Fruit fly (Drosophila melanogaster): ENCODE data around the gene Yp2.

The Yp2 gene

DNA sequence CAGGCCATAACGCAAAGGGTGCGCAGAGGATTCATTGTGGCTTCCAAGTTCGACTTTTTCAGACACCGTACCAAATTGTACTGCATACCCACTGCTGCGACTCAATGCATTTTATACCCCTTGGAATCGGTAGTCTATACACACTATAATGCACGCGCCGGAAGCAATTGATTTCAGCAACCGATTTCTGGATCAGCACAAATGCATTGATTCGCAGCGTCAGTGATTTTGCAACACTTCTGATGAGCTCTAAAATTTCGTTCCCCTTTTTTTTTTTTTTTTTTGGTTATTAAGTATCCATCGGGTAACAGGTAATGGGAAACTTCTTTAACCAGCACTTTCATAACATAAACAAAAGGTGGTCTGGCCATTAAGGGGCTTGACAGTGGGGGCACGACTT, at the start of gene Yp2:
TSS of gene Yp2 (minus strand) at position 88 of the 400 bp plus-strand sequence.
- TF ChIP-seq h (optimal IDR thresholded peaks at IDR 0.05) (no peak), insv (optimal IDR thresholded peaks at IDR 0.05) (no peak), Myc (optimal IDR thresholded peaks at IDR 0.05) (no peak), psq (optimal IDR thresholded peaks at IDR 0.05) (no peak), Sin3A (optimal IDR thresholded peaks at IDR 0.05) (no peak), ttk (optimal IDR thresholded peaks at IDR 0.05) (no peak)

DNA sequence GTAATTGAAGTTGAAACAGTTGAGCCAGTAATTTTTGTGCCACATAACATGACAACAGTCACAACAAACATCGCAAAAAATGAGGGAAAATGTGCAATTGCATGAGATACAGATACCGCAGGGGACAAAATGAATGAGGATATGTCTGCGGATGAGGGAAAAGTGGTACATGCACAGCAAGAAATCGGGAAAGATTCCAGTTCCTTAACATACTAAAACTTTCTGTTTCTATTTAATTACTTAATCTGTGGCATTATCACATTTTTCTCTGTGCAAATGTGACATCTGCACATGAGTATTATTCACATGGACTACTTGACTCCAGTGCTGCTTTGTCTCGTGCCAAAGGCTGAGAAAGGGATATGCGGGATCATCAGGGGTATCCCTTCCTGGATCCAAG, 40.4 kb upstream of the Yp2 start:
- TF ChIP-seq Myc (optimal IDR thresholded peaks at IDR 0.05) (no peak), insv (optimal IDR thresholded peaks at IDR 0.05) (no peak), ttk (optimal IDR thresholded peaks at IDR 0.05) (no peak), Sin3A (optimal IDR thresholded peaks at IDR 0.05) (no peak), psq (optimal IDR thresholded peaks at IDR 0.05) (no peak), h (optimal IDR thresholded peaks at IDR 0.05) (no peak)

DNA sequence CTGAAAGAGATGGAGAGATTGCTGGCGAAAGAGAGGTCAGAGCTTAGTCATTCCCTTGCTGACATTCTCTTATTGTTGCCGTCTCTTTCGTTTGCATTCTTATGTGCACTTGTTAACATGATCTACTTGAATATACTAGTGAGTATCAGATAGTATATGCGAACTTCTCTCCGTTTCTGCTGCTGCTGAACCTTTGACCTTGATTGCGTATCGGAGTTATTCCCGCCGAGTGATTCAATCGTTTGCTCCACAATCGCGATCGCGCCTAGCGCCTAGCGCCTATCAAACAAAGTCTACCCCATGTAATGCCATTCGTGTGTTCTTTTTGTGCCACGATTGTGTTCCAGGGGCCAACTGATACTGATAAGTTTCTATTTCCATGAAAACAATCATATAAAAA, 36.8 kb upstream of the Yp2 start:
- TF ChIP-seq Sin3A (optimal IDR thresholded peaks at IDR 0.05) (no peak), Myc (optimal IDR thresholded peaks at IDR 0.05) (no peak), insv (optimal IDR thresholded peaks at IDR 0.05) (no peak), ttk (optimal IDR thresholded peaks at IDR 0.05) (no peak), h (optimal IDR thresholded peaks at IDR 0.05) (no peak), psq (optimal IDR thresholded peaks at IDR 0.05) (no peak)

- TF ChIP-seq ttk (optimal IDR thresholded peaks at IDR 0.05) (no peak), Sin3A (optimal IDR thresholded peaks at IDR 0.05) (no peak), insv (optimal IDR thresholded peaks at IDR 0.05) (no peak), h (optimal IDR thresholded peaks at IDR 0.05) (no peak), psq (optimal IDR thresholded peaks at IDR 0.05) (no peak), Myc (optimal IDR thresholded peaks at IDR 0.05) (no peak)
Observed at dm6 chrX:10088023-10088913, 35.8 kb upstream of the Yp2 start.

DNA sequence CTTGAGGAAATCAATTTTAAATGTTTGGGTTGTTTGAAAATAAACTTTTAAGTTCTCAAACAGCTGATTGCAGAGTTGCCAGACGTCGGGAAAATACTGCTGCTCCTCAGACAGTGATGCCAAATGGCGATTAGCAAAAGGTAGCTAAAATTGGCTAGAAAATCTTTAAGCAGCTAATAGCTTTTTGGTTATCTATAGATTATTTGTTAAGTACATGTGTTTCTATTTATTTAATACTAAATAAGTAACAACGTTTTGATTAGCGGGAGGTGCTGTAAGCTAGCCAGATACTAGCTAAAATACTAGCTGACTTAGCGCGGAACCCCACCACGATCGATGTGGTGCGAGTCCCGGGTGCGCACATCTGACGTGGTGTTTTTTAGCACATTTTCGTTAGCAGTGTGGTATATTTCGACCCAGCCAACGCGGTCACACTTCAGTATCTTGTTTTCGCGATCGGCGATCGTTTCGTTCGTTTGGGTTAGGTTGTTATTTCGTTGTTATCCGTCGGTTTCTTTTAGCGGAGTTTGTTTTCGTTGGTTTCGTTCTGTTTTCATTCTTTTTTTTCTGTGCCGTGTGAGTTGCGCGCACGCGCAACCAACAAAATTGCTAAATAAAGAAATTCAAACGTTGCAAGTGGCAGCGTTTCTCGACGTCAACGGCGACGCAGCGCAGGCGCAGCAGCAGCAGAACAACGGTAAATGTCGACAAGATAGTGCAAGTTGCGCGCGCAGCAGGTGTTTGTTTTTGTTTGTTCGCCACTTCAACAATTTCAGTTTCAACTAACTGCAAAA, 33.9 kb upstream of the Yp2 start, which contains the start of the genes Naxe and RhoU:
TSS of gene Naxe (minus strand) at position 77 of the 794 bp plus-strand sequence.
TSS of gene RhoU (plus strand) at position 433 of the 794 bp plus-strand sequence.
- no peak for TF ChIP-seq Myc (optimal IDR thresholded peaks at IDR 0.05)

DNA sequence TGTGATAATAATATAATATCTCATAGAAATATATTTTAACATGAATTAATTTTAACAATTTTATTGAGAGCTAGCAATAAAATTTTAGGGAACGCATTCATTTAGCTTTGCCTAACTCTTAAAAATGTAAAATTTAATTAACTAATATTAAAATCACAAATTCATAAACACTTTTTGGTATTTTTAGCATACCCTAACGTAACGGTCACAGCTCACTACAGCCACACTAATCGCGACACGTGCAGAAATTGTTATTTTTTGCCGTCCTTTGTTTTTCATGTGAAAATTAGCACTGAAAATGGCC, 30.5 kb upstream of the Yp2 start, which contains the start of gene CG2972:
TSS of gene CG2972 (plus strand) at position 205 of the 304 bp plus-strand sequence.
- TF ChIP-seq psq (optimal IDR thresholded peaks at IDR 0.05): no peak

DNA sequence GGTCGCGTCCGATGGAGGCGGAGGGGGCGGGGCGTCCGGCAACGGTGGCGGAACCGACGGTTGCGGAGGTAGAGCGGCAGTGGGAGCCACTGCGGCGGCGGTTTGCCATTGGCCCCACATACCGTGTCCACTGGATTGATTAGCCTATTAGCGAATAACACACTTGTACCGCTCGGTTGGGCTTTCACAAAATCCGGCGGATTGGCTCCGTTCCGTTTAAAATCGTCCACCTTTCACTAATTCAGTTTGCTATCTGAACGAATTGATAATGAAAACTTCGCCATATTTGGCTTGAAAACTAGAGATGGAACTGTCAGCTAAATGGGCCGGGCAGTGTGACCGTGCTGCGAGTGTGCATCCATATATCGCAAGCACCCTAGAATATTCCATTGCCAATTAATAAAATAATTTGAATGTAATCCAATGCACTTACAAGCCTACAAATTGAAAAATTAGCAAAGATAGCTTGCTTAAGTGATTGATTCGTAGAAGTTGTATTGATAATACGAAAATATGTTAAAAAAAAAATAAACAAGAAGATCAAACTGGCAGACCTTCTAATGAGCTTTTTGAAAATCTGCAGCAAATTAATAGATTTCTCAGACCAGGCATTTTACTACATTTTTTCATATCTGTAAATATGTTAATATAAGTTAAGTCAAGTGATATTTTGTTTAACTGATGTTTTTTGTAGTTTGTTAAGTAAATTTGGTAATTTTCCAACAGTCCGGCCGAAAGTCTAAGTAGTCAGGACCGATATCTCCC, 29.9 kb upstream of the Yp2 start, which contains the start of gene ZAP3:
TSS of gene ZAP3 (minus strand) at position 308 of the 765 bp plus-strand sequence.
- no peak for TF ChIP-seq ttk (optimal IDR thresholded peaks at IDR 0.05)
- TF ChIP-seq psq (optimal IDR thresholded peaks at IDR 0.05): no peak
- no peak for TF ChIP-seq h (optimal IDR thresholded peaks at IDR 0.05)

DNA sequence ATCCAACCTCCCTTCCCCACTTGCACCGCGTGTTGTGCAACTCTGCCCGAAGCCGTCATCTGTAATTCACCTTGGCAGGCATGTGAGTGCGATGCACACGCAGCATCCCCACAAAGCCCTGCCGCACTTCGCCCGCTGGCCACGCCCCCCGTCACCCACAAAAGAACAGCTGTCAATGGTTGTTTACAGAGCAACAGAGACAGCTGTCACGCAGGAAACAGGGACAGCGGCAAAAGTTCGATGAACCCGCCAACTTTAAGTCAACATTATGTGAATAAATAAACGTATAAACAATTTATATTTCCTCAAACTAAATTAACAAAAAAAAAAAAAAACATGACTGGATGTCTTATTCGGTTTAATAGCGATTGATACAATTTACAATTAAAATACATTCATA, 19.1 kb upstream of the Yp2 start:
- TF ChIP-seq insv (optimal IDR thresholded peaks at IDR 0.05) (no peak), Myc (optimal IDR thresholded peaks at IDR 0.05) (no peak), ttk (optimal IDR thresholded peaks at IDR 0.05) (no peak), psq (optimal IDR thresholded peaks at IDR 0.05) (no peak), Sin3A (optimal IDR thresholded peaks at IDR 0.05) (no peak), h (optimal IDR thresholded peaks at IDR 0.05) (no peak)

dm6 chrX:10070325-10070931, 18.0 kb upstream of the Yp2 start, which contains the start of gene CG15312:
CG15312 (minus strand) TSS chrX:10070868.
- TF ChIP-seq psq (optimal IDR thresholded peaks at IDR 0.05): no peak
- TF ChIP-seq h (optimal IDR thresholded peaks at IDR 0.05): no peak
- no peak for TF ChIP-seq Myc (optimal IDR thresholded peaks at IDR 0.05)
- no peak for TF ChIP-seq ttk (optimal IDR thresholded peaks at IDR 0.05)
- no peak for TF ChIP-seq insv (optimal IDR thresholded peaks at IDR 0.05)

DNA sequence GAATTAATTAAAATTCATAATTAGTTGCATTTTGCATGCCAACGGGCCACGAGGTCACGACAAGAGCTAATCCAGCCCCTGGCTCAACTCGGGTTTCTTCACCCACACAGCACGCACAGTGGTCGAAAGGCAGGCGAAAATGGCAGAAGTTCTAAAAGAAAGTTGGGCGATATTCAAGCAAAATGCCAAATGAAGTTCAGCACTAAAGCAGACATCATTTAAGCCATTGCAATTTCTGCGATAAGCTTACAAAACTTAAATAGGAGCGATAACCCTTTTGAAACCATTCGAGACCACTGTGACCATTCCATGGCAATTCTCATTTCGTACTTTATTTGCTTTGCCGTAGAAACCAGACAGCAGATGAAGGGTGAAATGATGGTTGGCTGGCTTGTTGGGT, 15.1 kb upstream of the Yp2 start:
- no peak for TF ChIP-seq psq (optimal IDR thresholded peaks at IDR 0.05)
- no peak for TF ChIP-seq Sin3A (optimal IDR thresholded peaks at IDR 0.05)
- TF ChIP-seq ttk (optimal IDR thresholded peaks at IDR 0.05): no peak
- TF ChIP-seq Myc (optimal IDR thresholded peaks at IDR 0.05): no peak

- TF ChIP-seq Sin3A (optimal IDR thresholded peaks at IDR 0.05): no peak
- no peak for TF ChIP-seq h (optimal IDR thresholded peaks at IDR 0.05)
- TF ChIP-seq ttk (optimal IDR thresholded peaks at IDR 0.05): no peak
- TF ChIP-seq insv (optimal IDR thresholded peaks at IDR 0.05): no peak
- TF ChIP-seq Myc (optimal IDR thresholded peaks at IDR 0.05): no peak
- TF ChIP-seq psq (optimal IDR thresholded peaks at IDR 0.05): no peak
Observed at dm6 chrX:10061327-10061726, 8.9 kb upstream of the Yp2 start, which contains the start of gene Gr9a. Gr9a (plus strand) TSS chrX:10061627.

- TF ChIP-seq h (optimal IDR thresholded peaks at IDR 0.05): no peak
- TF ChIP-seq insv (optimal IDR thresholded peaks at IDR 0.05): no peak
- no peak for TF ChIP-seq Sin3A (optimal IDR thresholded peaks at IDR 0.05)
- TF ChIP-seq psq (optimal IDR thresholded peaks at IDR 0.05): no peak
Observed at dm6 chrX:10057964-10058363, 5.5 kb upstream of the Yp2 start.

Measured in Kc167 (cell line).